Fruit fly (Drosophila melanogaster): ENCODE results near the gene Vm26Ac.

Vm26Ac gene

dm6 chr2L:5980862-5981432 lies 22.5 kb upstream of the Vm26Ac start, which contains the start of gene chic:
Gene chic, minus strand, starts transcription at chr2L:5981018.
- TF ChIP-seq CG8478 (optimal IDR thresholded peaks at IDR 0.05) (no peak), CTCF (optimal IDR thresholded peaks at IDR 0.05) (peak in 1 of 2 experiments; percentile 11)

- no peak for TF ChIP-seq CG8478 (optimal IDR thresholded peaks at IDR 0.05)
- TF ChIP-seq CTCF (optimal IDR thresholded peaks at IDR 0.05): no peak
Measured at dm6 chr2L:5979957-5980861, 21.8 kb upstream of the Vm26Ac start.

- TF ChIP-seq CTCF (optimal IDR thresholded peaks at IDR 0.05) (no peak), CG8478 (optimal IDR thresholded peaks at IDR 0.05) (no peak)
Measured at dm6 chr2L:5979055-5979399, 20.6 kb upstream of the Vm26Ac start.

- TF ChIP-seq CG8478 (optimal IDR thresholded peaks at IDR 0.05) (no peak), CTCF (optimal IDR thresholded peaks at IDR 0.05) (no peak)
Measured at dm6 chr2L:5978333-5979054, 20.1 kb upstream of the Vm26Ac start.

dm6 chr2L:5977729-5978078 lies 19.3 kb upstream of the Vm26Ac start:
- no peak for TF ChIP-seq CTCF (optimal IDR thresholded peaks at IDR 0.05)
- TF ChIP-seq CG8478 (optimal IDR thresholded peaks at IDR 0.05): no peak

- no peak for TF ChIP-seq CG8478 (optimal IDR thresholded peaks at IDR 0.05)
- no peak for TF ChIP-seq CTCF (optimal IDR thresholded peaks at IDR 0.05)
Measured at dm6 chr2L:5977070-5977728, 18.8 kb upstream of the Vm26Ac start.

- TF ChIP-seq CTCF (optimal IDR thresholded peaks at IDR 0.05) (no peak), CG8478 (optimal IDR thresholded peaks at IDR 0.05) (no peak)
Measured at dm6 chr2L:5975601-5976000, 17.2 kb upstream of the Vm26Ac start.

- no peak for TF ChIP-seq CG8478 (optimal IDR thresholded peaks at IDR 0.05)
- no peak for TF ChIP-seq CTCF (optimal IDR thresholded peaks at IDR 0.05)
Measured at dm6 chr2L:5975025-5975539, 16.7 kb upstream of the Vm26Ac start.

- TF ChIP-seq CG8478 (optimal IDR thresholded peaks at IDR 0.05) (no peak), CTCF (optimal IDR thresholded peaks at IDR 0.05) (no peak)
Measured at dm6 chr2L:5974122-5974521, 15.7 kb upstream of the Vm26Ac start.

dm6 chr2L:5972588-5973236 lies 14.3 kb upstream of the Vm26Ac start:
- TF ChIP-seq CTCF (optimal IDR thresholded peaks at IDR 0.05) (no peak), CG8478 (optimal IDR thresholded peaks at IDR 0.05) (no peak)

dm6 chr2L:5972005-5972404 lies 13.6 kb upstream of the Vm26Ac start:
- TF ChIP-seq CTCF (optimal IDR thresholded peaks at IDR 0.05): no peak
- no peak for TF ChIP-seq CG8478 (optimal IDR thresholded peaks at IDR 0.05)

- TF ChIP-seq CG8478 (optimal IDR thresholded peaks at IDR 0.05): no peak
- no peak for TF ChIP-seq CTCF (optimal IDR thresholded peaks at IDR 0.05)
Measured at dm6 chr2L:5971093-5971808, 12.8 kb upstream of the Vm26Ac start.

- TF ChIP-seq CTCF (optimal IDR thresholded peaks at IDR 0.05) (no peak), CG8478 (optimal IDR thresholded peaks at IDR 0.05) (no peak)
Measured at dm6 chr2L:5969559-5969958, 11.1 kb upstream of the Vm26Ac start, which contains the start of gene Ucp4B. Gene Ucp4B, plus strand, starts transcription at chr2L:5969859.
